Fruit fly (Drosophila melanogaster): ENCODE measurements around the gene Ube4A.

The Ube4A gene

DNA sequence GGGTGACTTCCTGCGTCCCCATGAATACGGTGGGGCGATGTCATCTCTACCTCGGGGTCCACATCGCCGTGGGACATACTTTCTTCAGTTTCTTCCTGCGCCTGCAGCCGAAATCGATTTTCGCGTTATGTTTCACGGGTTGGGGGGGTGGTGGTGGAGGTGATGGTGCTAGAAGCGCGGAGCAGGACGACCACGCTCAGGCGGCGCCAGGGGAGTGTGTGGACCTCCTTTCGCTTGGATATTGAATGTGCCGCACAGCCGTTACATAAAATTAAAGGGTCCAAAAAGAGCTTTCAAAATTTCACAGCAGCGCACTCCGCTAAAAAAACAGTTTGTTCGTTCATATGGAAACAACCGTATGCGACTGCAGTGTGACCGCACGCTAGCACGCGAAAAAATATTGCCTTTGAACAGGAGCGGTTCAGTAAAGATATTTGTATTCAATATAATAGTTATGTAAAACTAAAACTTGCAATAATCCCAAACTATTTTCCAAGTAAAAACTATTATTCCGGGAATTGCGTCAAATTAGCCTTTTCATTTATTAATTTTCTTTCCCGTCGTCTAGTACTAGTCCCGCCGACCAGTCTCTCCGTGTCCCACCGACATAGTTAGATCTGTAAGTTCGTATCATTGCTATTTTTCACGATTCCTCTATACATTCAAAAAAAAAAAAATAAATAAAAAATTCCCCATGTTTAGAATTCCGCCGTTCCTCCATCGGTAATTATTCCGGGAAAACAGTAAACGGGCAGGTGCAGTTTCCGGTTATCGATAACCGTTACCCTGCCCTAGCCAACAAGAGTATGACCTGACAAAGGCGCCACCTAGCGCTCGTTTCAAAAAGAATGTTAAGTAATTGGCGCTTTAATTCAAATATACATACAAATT lies 25.9 kb downstream of the Ube4A start, which contains the start of gene Nhe3 (continued):
- TF ChIP-seq CG31365 (tag; optimal IDR thresholded peaks at IDR 0.05): no peak
- TF ChIP-seq hbn (GFP tag; IDR thresholded peaks at IDR 0.05; ENCODE audit: partially characterized antibody): no peak; the same call in 1 of the 2 replicates
- TF ChIP-seq B-H2 (GFP tag; optimal IDR thresholded peaks at IDR 0.05): peak; percentile 67
- peak; percentile 46; the same call in 1 of the 2 replicates for TF ChIP-seq danr (GFP tag; IDR thresholded peaks at IDR 0.05)
- TF ChIP-seq Dek (tag; optimal IDR thresholded peaks at IDR 0.05): peak; percentile 75
- peak; percentile 76 for TF ChIP-seq slp2 (GFP tag; optimal IDR thresholded peaks at IDR 0.05)
- peak; percentile 56 for TF ChIP-seq twi (tag; optimal IDR thresholded peaks at IDR 0.05)
- peak; percentile 46 for TF ChIP-seq CG34224 (GFP tag; IDR thresholded peaks at IDR 0.05; ENCODE audit: partially characterized antibody)
- TF ChIP-seq CG42726 (GFP tag; IDR thresholded peaks at IDR 0.05; ENCODE audit: partially characterized antibody): no peak
- TF ChIP-seq pb (GFP tag; optimal IDR thresholded peaks at IDR 0.05): peak; percentile 63
- TF ChIP-seq CG13624 (GFP tag; optimal IDR thresholded peaks at IDR 0.05): peak; percentile 80
- peak; percentile 62 for TF ChIP-seq CG34376 (GFP tag; optimal IDR thresholded peaks at IDR 0.05)
- TF ChIP-seq onecut (GFP tag; IDR thresholded peaks at IDR 0.05): peak; percentile 92
- TF ChIP-seq CG15696 (tag; optimal IDR thresholded peaks at IDR 0.05): peak; percentile 72
- TF ChIP-seq cwo (GFP tag; optimal IDR thresholded peaks at IDR 0.05): peak; percentile 55
- TF ChIP-seq CG15514 (GFP tag; optimal IDR thresholded peaks at IDR 0.05): peak; percentile 76
- peak; percentile 80 for TF ChIP-seq ind (GFP tag; optimal IDR thresholded peaks at IDR 0.05)
- peak; percentile 82 for TF ChIP-seq CG2712 (tag; optimal IDR thresholded peaks at IDR 0.05)
- no peak for TF ChIP-seq hth (optimal IDR thresholded peaks at IDR 0.05)
- TF ChIP-seq fd96Cb (tag; optimal IDR thresholded peaks at IDR 0.05): peak; percentile 77
- TF ChIP-seq Hr78 (GFP tag; optimal IDR thresholded peaks at IDR 0.05): peak in 1 of 2 experiments; percentile 82
- peak; percentile 85 for TF ChIP-seq Dad (GFP tag; optimal IDR thresholded peaks at IDR 0.05)
- 0 out of 3 replicates have a peak, but pooled peaks have one; percentile 54 for TF ChIP-seq mld (GFP tag; IDR thresholded peaks at IDR 0.05; ENCODE audit: partially characterized antibody)
- peak; percentile 55 for TF ChIP-seq CG13123 (GFP tag; optimal IDR thresholded peaks at IDR 0.05)
- peak; percentile 47; the same call in 1 of the 2 replicates for TF ChIP-seq CG13287 (GFP tag; IDR thresholded peaks at IDR 0.05; ENCODE audit: partially characterized antibody)
- TF ChIP-seq Ada2b (GFP tag; IDR thresholded peaks at IDR 0.05): peak; percentile 66
- TF ChIP-seq CG8924 (tag; optimal IDR thresholded peaks at IDR 0.05): peak; percentile 77
- peak; percentile 74 for TF ChIP-seq stc (GFP tag; IDR thresholded peaks at IDR 0.05)
- TF ChIP-seq E2f1 (GFP tag; IDR thresholded peaks at IDR 0.05): peak; percentile 71
- peak; percentile 56 for TF ChIP-seq BEAF-32 (GFP tag; optimal IDR thresholded peaks at IDR 0.05)
- TF ChIP-seq Vsx1 (GFP tag; optimal IDR thresholded peaks at IDR 0.05): no peak
- peak; percentile 91 for TF ChIP-seq slbo (GFP tag; IDR thresholded peaks at IDR 0.05)
- peak; percentile 64 for TF ChIP-seq Sry-δ (GFP tag; optimal IDR thresholded peaks at IDR 0.05)
- no peak; the same call in 2 of the 3 replicates for TF ChIP-seq vnd (GFP tag; IDR thresholded peaks at IDR 0.05; ENCODE audit: partially characterized antibody)
- TF ChIP-seq jing (GFP tag; optimal IDR thresholded peaks at IDR 0.05): peak; percentile 16
- TF ChIP-seq CG8359 (GFP tag; optimal IDR thresholded peaks at IDR 0.05; ENCODE audit: borderline replicate concordance): peak; percentile 24
- TF ChIP-seq ase (GFP tag; IDR thresholded peaks at IDR 0.05): peak; percentile 69; the same call in 1 of the 3 replicates
- no peak; the same call in 1 of the 2 replicates for TF ChIP-seq sna (GFP tag; IDR thresholded peaks at IDR 0.05; ENCODE audit: partially characterized antibody)
- peak; percentile 78 for TF ChIP-seq CG13424 (tag; optimal IDR thresholded peaks at IDR 0.05)
- TF ChIP-seq sima (GFP tag; optimal IDR thresholded peaks at IDR 0.05): no peak
- TF ChIP-seq ken (GFP tag; IDR thresholded peaks at IDR 0.05): peak; percentile 78
- peak; percentile 67; the same call in 2 of the 3 replicates for TF ChIP-seq CG14050 (GFP tag; IDR thresholded peaks at IDR 0.05)
- peak; percentile 46 for TF ChIP-seq CG2875 (GFP tag; optimal IDR thresholded peaks at IDR 0.05)
- no peak for TF ChIP-seq CG7745 (tag; optimal IDR thresholded peaks at IDR 0.05)
- TF ChIP-seq CG31388 (GFP tag; optimal IDR thresholded peaks at IDR 0.05): peak; percentile 62
- TF ChIP-seq nau (GFP tag; optimal IDR thresholded peaks at IDR 0.05): peak; percentile 58
